Worm (Caenorhabditis elegans) whole organism, mixed stage, embryonic: ENCODE data around the gene ckb-4.

Experiments
- M03D4.4 ChIP-seq: sonication (generic microtip); optimal IDR thresholded peaks from 2 replicates; lab custom pipeline; 2017; ENCODE audit warnings: mild to moderate bottlenecking, missing genetic modification characterization, missing compliant biosample characterization
- bed-3 ChIP-seq: fragments of 200-800 bp; sonication (Bioruptor generic); optimal IDR thresholded peaks from 3 replicates; lab custom pipeline; 2018; ENCODE audit warnings: mild to moderate bottlenecking, missing genetic modification characterization, moderate library complexity, missing compliant biosample characterization
- blmp-1 ChIP-seq: fragments of 150-350 bp; optimal IDR thresholded peaks from 2 replicates; lab custom pipeline; 2014; ENCODE audit warnings: missing biosample characterization, missing genetic modification characterization
- ceh-39 ChIP-seq: fragments of 150-350 bp; optimal IDR thresholded peaks from 2 replicates; lab custom pipeline; 2014; ENCODE audit warnings: missing biosample characterization, missing genetic modification characterization
- ceh-43 ChIP-seq: fragments of 200-800 bp; sonication (Bioruptor generic); optimal IDR thresholded peaks from 2 replicates; lab custom pipeline; 2018; ENCODE audit warnings: mild to moderate bottlenecking, missing genetic modification characterization, moderate library complexity, missing compliant biosample characterization
- ceh-83 ChIP-seq: fragments of 200-800 bp; sonication (Bioruptor generic); optimal IDR thresholded peaks from 2 replicates; lab custom pipeline; 2018; ENCODE audit warnings: mild to moderate bottlenecking, missing genetic modification characterization, missing compliant biosample characterization
- ces-1 ChIP-seq: fragments of 150-350 bp; optimal IDR thresholded peaks from 2 replicates; lab custom pipeline; 2014; ENCODE audit warnings: missing biosample characterization, missing genetic modification reagents, missing genetic modification characterization
- cnd-1 ChIP-seq: fragments of 200-800 bp; sonication (Bioruptor generic); optimal IDR thresholded peaks from 2 replicates; lab custom pipeline; 2018; ENCODE audit warnings: mild to moderate bottlenecking, missing genetic modification characterization, missing compliant biosample characterization
- elt-1 ChIP-seq: sonication (generic microtip); optimal IDR thresholded peaks from 2 replicates; lab custom pipeline; 2017; ENCODE audit warnings: missing genetic modification characterization, mild to moderate bottlenecking, missing compliant biosample characterization, antibody characterized with exemption, moderate library complexity, borderline replicate concordance; ENCODE audit not compliant: insufficient read depth
- elt-3 ChIP-seq: fragments of 150-350 bp; optimal IDR thresholded peaks from 2 replicates; lab custom pipeline; 2014; ENCODE audit warnings: missing biosample characterization, missing genetic modification characterization
- ham-2 ChIP-seq: fragments of 200-800 bp; sonication (Bioruptor generic); optimal IDR thresholded peaks from 2 replicates; lab custom pipeline; 2018; ENCODE audit warnings: mild to moderate bottlenecking, missing genetic modification characterization, missing compliant biosample characterization
- hlh-1 ChIP-seq: fragments of 150-350 bp; optimal IDR thresholded peaks from 2 replicates; lab custom pipeline; 2014; ENCODE audit warnings: missing biosample characterization, missing genetic modification reagents, missing genetic modification characterization
- lin-13 ChIP-seq: fragments of 150-350 bp; optimal IDR thresholded peaks from 2 replicates; lab custom pipeline; 2014; ENCODE audit warnings: missing biosample characterization, missing genetic modification characterization
- lin-32 ChIP-seq: fragments of 200-800 bp; sonication (Bioruptor generic); optimal IDR thresholded peaks from 2 replicates; lab custom pipeline; 2018; ENCODE audit warnings: mild to moderate bottlenecking, missing genetic modification characterization, missing compliant biosample characterization
- lsy-2 ChIP-seq: fragments of 150-350 bp; optimal IDR thresholded peaks from 2 replicates; lab custom pipeline; 2014; ENCODE audit warnings: missing biosample characterization, missing genetic modification characterization
- mab-5 ChIP-seq: fragments of 150-350 bp; optimal IDR thresholded peaks from 2 replicates; lab custom pipeline; 2014; ENCODE audit warnings: missing biosample characterization, missing genetic modification characterization
- mep-1 ChIP-seq: fragments of 150-350 bp; optimal IDR thresholded peaks from 2 replicates; lab custom pipeline; 2017; ENCODE audit warnings: missing biosample characterization, missing genetic modification reagents, missing genetic modification characterization, inconsistent platforms
- mls-2 ChIP-seq: sonication (generic microtip); optimal IDR thresholded peaks from 2 replicates; lab custom pipeline; 2016; ENCODE audit warnings: mild to moderate bottlenecking, missing genetic modification characterization, moderate library complexity, missing compliant biosample characterization
- nhr-12 ChIP-seq: fragments of 150-350 bp; optimal IDR thresholded peaks from 2 replicates; lab custom pipeline; 2014; ENCODE audit warnings: missing biosample characterization, missing genetic modification characterization
- nhr-2 ChIP-seq: fragments of 150-350 bp; optimal IDR thresholded peaks from 2 replicates; lab custom pipeline; 2014; ENCODE audit warnings: missing biosample characterization, missing genetic modification characterization
- nhr-237 ChIP-seq: fragments of 150-350 bp; optimal IDR thresholded peaks from 2 replicates; lab custom pipeline; 2014; ENCODE audit warnings: missing biosample characterization, missing genetic modification characterization
- nhr-28 ChIP-seq: fragments of 150-350 bp; optimal IDR thresholded peaks from 2 replicates; lab custom pipeline; 2014; ENCODE audit warnings: missing biosample characterization, missing genetic modification characterization
- pha-4 ChIP-seq: fragments of 150-350 bp; optimal IDR thresholded peaks from 2 replicates; lab custom pipeline; 2018; ENCODE audit warnings: missing biosample characterization, missing genetic modification reagents, missing genetic modification characterization
- sem-2 ChIP-seq: fragments of 200-800 bp; sonication (Bioruptor generic); optimal IDR thresholded peaks from 2 replicates; lab custom pipeline; 2018; ENCODE audit warnings: mild to moderate bottlenecking, missing genetic modification characterization, missing compliant biosample characterization
- snpc-4 ChIP-seq: fragments of 150-350 bp; optimal IDR thresholded peaks from 2 replicates; lab custom pipeline; 2014; ENCODE audit warnings: missing biosample characterization, missing genetic modification characterization
- sptf-1 ChIP-seq: sonication (generic microtip); optimal IDR thresholded peaks from 2 replicates; lab custom pipeline; 2017; ENCODE audit warnings: mild to moderate bottlenecking, missing genetic modification characterization, moderate library complexity, missing compliant biosample characterization
- tbx-8 ChIP-seq: fragments of 200-800 bp; sonication (Bioruptor generic); optimal IDR thresholded peaks from 2 replicates; lab custom pipeline; 2018; ENCODE audit warnings: mild to moderate bottlenecking, missing genetic modification characterization, moderate library complexity, missing compliant biosample characterization
- unc-120 ChIP-seq: sonication (generic microtip); optimal IDR thresholded peaks from 2 replicates; lab custom pipeline; 2017; ENCODE audit warnings: missing genetic modification characterization, missing compliant biosample characterization; ENCODE audit not compliant: poor library complexity, severe bottlenecking
- unc-39 ChIP-seq: fragments of 150-350 bp; optimal IDR thresholded peaks from 2 replicates; lab custom pipeline; 2014; ENCODE audit warnings: missing biosample characterization, missing genetic modification characterization
- unc-62 ChIP-seq: fragments of 150-350 bp; optimal IDR thresholded peaks from 2 replicates; lab custom pipeline; 2014; ENCODE audit warnings: missing biosample characterization, missing genetic modification reagents, missing genetic modification characterization
- zip-8 ChIP-seq: fragments of 150-350 bp; optimal IDR thresholded peaks from 2 replicates; lab custom pipeline; 2014; ENCODE audit warnings: missing biosample characterization, missing genetic modification characterization
- ztf-11 ChIP-seq: fragments of 150-350 bp; optimal IDR thresholded peaks from 2 replicates; lab custom pipeline; 2014; ENCODE audit warnings: missing biosample characterization, missing genetic modification characterization

ckb-4 gene

DNA sequence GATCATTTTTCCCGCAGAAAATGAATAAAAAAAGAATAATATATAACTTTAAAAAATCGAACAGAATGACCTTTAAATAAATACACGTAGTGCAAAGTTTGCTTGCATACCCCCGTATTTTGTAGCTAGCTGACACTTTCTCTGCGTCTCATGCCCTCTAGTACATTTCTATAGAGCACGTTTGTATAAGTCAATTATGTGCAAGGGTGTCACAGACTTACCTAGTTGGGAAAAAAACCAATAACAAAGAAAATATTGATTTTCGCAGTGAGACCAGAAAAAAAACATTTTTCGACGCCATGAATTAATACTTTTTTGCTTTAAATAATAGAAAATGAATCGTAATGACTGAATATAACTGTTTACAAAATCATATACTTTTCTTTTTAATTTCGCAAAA lies at the start of gene ckb-4:
Gene ckb-4 (minus strand): TSS at position 140 of the 400 bp plus-strand sequence.
- TF ChIP-seq cnd-1 (no peak), sptf-1 (tag; lab: Kevin White, UChicago) (no peak), blmp-1 (tag; lab: Kevin White, UChicago) (no peak), nhr-2 (tag; lab: Kevin White, UChicago) (no peak), mls-2 (tag; lab: Kevin White, UChicago) (no peak), nhr-237 (tag; lab: Kevin White, UChicago) (peak; percentile 49), elt-3 (tag; lab: Kevin White, UChicago) (no peak), snpc-4 (tag; lab: Kevin White, UChicago) (no peak), bed-3 (no peak), zip-8 (tag; lab: Kevin White, UChicago) (no peak), nhr-28 (tag; lab: Kevin White, UChicago) (no peak), ceh-43 (GFP tag; lab: Kevin White, UChicago) (no peak), unc-62 (GFP tag; lab: Kevin White, UChicago) (no peak), hlh-1 (tag; lab: Kevin White, UChicago) (no peak), ceh-83 (no peak), ces-1 (GFP tag; lab: Kevin White, UChicago) (peak; percentile 94), M03D4.4 (tag; lab: Kevin White, UChicago) (no peak), mep-1 (peak; percentile 29), ztf-11 (tag; lab: Kevin White, UChicago) (no peak), elt-1 (no peak), ceh-39 (tag; lab: Kevin White, UChicago) (peak; percentile 10), nhr-12 (no peak), lin-32 (GFP tag; lab: Kevin White, UChicago) (no peak), lin-13 (tag; lab: Kevin White, UChicago) (no peak), ham-2 (GFP tag; lab: Kevin White, UChicago) (no peak), pha-4 (tag; lab: Kevin White, UChicago) (peak; percentile 43), lsy-2 (no peak)

DNA sequence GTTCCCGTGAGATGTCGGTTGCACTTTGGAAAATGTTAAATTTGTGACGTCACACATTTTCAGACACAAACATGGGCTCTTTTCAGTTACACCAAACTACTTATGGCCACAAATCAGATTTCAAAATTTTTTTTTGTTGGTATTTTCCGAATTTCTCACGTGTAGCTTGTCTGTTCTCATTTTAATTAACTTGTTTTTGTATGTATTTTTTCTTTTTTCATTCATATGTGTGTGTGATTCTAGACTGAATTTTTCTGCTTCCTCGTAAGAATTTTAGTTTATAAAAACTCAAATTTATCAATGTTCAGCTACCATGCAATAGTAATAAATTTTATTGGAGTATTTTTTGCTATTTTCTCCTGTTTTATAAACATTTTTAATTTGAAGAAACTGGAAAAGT lies 47.6 kb upstream of the ckb-4 start, which contains the start of gene srbc-22:
Gene srbc-22 (plus strand): TSS at position 301 of the 400 bp plus-strand sequence.
- TF ChIP-seq bed-3 = no peak
- TF ChIP-seq nhr-2 (tag; lab: Kevin White, UChicago) = no peak
- peak; percentile 23 for TF ChIP-seq zip-8 (tag; lab: Kevin White, UChicago)
- TF ChIP-seq, all 35 proteins: peak for 1

DNA sequence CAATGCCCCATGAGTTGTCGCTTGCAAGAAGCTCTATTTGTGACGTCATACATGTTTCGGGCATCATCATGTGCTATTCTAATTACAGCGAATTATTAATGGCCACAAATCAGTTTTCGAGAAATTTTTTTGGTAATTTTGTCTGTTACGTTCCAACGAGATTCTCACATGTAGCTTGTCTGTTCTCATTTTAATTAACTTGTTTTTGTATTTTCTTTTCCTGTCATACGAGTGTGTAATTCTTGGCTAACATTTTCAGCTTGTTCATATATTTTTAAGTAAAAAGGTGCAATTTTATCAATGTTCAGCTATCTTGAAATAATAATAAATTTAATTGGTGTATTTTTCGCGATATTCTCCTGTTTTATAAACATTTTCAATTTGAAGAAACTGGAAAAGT lies 46.0 kb upstream of the ckb-4 start, which contains the start of gene srbc-21:
Gene srbc-21 (plus strand): TSS at position 301 of the 400 bp plus-strand sequence.
- TF ChIP-seq unc-62 (GFP tag; lab: Kevin White, UChicago) = no peak
- peak; percentile 5 for TF ChIP-seq zip-8 (tag; lab: Kevin White, UChicago)
- TF ChIP-seq M03D4.4 (tag; lab: Kevin White, UChicago) = no peak
- TF ChIP-seq ham-2 (GFP tag; lab: Kevin White, UChicago) = no peak
- TF ChIP-seq nhr-237 (tag; lab: Kevin White, UChicago) = no peak

DNA sequence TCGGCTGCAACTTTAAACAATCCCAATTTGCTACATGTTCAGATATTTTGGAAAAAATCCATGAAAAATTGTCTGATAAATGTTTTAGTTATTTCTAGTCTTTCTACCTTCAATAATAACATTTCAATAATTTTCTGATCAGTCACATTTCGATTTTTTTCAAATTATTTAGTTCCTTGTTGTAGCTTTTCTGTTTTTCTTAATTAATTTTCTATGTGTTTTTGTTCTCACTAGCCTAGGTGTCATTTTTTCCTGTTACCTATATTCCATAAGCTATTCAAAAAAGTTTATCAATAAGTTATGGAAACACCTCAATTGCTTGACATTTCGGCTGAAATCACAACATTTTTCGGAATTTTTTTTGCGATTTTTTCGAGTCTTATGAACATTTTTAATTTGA lies 44.0 kb upstream of the ckb-4 start, which contains the start of gene srbc-23:
Gene srbc-23 (plus strand): TSS at position 301 of the 400 bp plus-strand sequence.
- TF ChIP-seq tbx-8 (GFP tag; lab: Kevin White, UChicago) (no peak), elt-3 (tag; lab: Kevin White, UChicago) (no peak), bed-3 (no peak), mls-2 (tag; lab: Kevin White, UChicago) (no peak), ham-2 (GFP tag; lab: Kevin White, UChicago) (no peak), nhr-2 (tag; lab: Kevin White, UChicago) (no peak), nhr-237 (tag; lab: Kevin White, UChicago) (no peak)
- TF ChIP-seq, all 35 proteins: peak for 0

DNA sequence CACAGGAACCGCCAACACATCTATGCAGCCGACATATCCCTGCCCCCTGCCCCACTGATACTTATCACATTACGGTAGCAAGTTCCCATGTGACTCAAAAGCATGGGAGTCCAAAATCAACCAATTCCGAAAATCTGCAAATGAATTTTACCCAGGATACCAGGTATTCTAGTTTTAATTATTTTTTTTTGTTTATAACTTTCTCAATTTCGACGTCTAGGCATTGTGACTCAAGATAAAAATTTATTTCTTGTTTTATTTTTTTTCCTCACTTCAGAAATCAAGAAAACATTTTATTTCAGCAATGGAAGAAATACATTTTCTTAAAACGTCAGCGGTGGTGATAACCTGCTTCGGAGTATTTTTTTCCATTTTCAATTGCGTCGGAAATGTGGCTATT lies 42.2 kb upstream of the ckb-4 start, which contains the start of gene srbc-24:
Gene srbc-24 (plus strand): TSS at position 301 of the 400 bp plus-strand sequence.
- TF ChIP-seq hlh-1 (tag; lab: Kevin White, UChicago) (no peak), elt-3 (tag; lab: Kevin White, UChicago) (no peak), pha-4 (tag; lab: Kevin White, UChicago) (no peak), ceh-39 (tag; lab: Kevin White, UChicago) (no peak), ceh-83 (no peak), cnd-1 (no peak), bed-3 (no peak), nhr-2 (tag; lab: Kevin White, UChicago) (no peak)

DNA sequence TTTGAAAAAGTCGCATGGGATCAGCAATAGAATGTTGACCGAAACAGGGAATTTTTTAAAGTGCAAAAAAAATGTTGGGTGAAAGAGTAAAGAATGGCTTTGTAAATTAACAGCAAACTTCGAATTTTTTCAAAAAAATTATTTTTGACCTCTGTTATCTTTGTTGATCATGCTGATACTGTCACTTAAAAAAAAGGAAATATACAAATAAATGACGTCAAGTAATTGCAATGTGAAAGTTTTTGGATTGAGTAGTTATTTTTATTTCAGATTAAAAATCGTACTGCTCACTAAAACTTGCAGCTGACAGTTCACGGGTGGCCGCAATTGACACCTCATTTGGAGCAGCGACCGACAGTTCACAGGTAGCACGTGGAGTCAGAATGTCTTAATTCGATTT lies 41.6 kb upstream of the ckb-4 start, which contains the start of gene C45H4.13:
Gene C45H4.13 (minus strand): TSS at position 101 of the 400 bp plus-strand sequence.
- TF ChIP-seq bed-3 (no peak), unc-62 (GFP tag; lab: Kevin White, UChicago) (no peak), unc-39 (tag; lab: Kevin White, UChicago) (no peak), sem-2 (GFP tag; lab: Kevin White, UChicago) (no peak), tbx-8 (GFP tag; lab: Kevin White, UChicago) (no peak), unc-120 (tag; lab: Kevin White, UChicago) (no peak), ceh-43 (GFP tag; lab: Kevin White, UChicago) (no peak), M03D4.4 (tag; lab: Kevin White, UChicago) (no peak), mab-5 (tag; lab: Kevin White, UChicago) (no peak), nhr-12 (no peak), mep-1 (no peak), ham-2 (GFP tag; lab: Kevin White, UChicago) (no peak)
